Worm (Caenorhabditis elegans) whole organism, midembryonic: ENCODE results near the gene R05G6.5.

Experiments
- T22C8.4 ChIP-seq: fragments of 200-800 bp; sonication (Bioruptor generic); IDR thresholded peaks from 2 replicates; pipeline ENCODE4 v1.3.6; 2022; ENCODE audit warnings: missing genetic modification characterization, missing compliant biosample characterization
- cog-1 ChIP-seq: sonication (generic microtip); optimal IDR thresholded peaks from 2 replicates; lab custom pipeline; 2016; ENCODE audit warnings: missing genetic modification characterization, missing compliant biosample characterization
- flt-1 ChIP-seq: fragments of 200-800 bp; sonication (Bioruptor generic); IDR thresholded peaks from 2 replicates; pipeline ENCODE4 v1.3.6; 2022; ENCODE audit warnings: missing genetic modification characterization, missing compliant biosample characterization
- klf-2 ChIP-seq: fragments of 200-800 bp; sonication (Bioruptor generic); conservative IDR thresholded peaks from 2 replicates; pipeline ENCODE4 v1.3.6; 2022; ENCODE audit warnings: missing genetic modification reagents, missing genetic modification characterization, missing compliant biosample characterization
- ref-1 ChIP-seq: fragments of 200-800 bp; sonication (Bioruptor generic); conservative IDR thresholded peaks from 2 replicates; pipeline ENCODE4 v1.3.6; 2022; ENCODE audit warnings: missing genetic modification reagents, missing genetic modification characterization, missing compliant biosample characterization
- tab-1 ChIP-seq: fragments of 200-800 bp; sonication (Bioruptor generic); IDR thresholded peaks from 2 replicates; pipeline ENCODE4 v1.3.6; 2022; ENCODE audit warnings: missing genetic modification characterization, missing compliant biosample characterization
- ztf-23 ChIP-seq: fragments of 200-800 bp; sonication (Bioruptor generic); IDR thresholded peaks from 2 replicates; pipeline ENCODE4 v1.3.6; 2022; ENCODE audit warnings: missing genetic modification reagents, missing genetic modification characterization, missing compliant biosample characterization
- ztf-29 ChIP-seq: fragments of 200-800 bp; sonication (Bioruptor generic); IDR thresholded peaks from 2 replicates; pipeline ENCODE4 v1.3.6; 2022; ENCODE audit warnings: missing genetic modification reagents, missing genetic modification characterization, missing compliant biosample characterization

DNA sequence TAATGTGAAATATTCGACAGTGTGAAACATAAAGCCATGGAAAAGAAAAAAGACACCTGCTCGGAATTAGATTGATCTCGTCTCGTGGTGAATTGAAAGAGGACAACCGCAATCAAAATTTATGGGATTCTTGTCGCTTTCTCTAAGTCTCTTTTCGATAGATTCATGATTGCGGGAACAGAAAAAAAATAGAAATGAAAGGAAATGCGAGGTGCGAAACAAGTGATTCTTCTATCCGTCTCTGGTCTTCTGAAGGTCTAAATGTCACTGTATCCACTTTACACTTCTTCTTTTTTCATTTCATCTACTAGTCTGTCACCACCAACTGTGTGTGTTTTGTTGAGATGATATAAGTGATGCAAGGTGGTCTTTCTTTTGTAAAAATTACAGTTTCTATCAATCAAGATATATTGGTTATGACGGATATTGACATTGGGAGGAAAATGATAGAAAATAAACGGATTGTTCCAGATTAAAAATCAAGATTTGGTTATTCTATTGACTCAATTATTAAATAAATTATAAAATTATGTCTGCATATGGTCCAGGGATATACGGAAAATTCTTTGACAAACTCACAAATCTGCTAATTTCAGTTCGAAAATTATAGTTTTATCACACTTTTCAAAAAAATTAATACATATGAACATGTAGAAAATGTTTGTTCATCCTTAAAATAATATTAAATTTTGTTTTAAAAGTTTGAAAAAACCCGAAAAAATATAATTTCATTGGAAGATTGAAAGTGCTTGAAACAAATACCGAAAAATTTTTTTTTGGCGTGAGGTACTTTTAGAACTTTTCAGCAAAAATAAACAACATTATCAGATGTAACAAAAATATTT is 22.3 kb downstream of the R05G6.5 start:
- TF ChIP-seq flt-1 (GFP tag; lab: Robert Waterston, UW) = no peak
- no peak for TF ChIP-seq ztf-23 (GFP tag; lab: Robert Waterston, UW)
- no peak for TF ChIP-seq ztf-29 (GFP tag; lab: Robert Waterston, UW)
- TF ChIP-seq ref-1 (GFP tag; lab: Robert Waterston, UW) = no peak
- TF ChIP-seq klf-2 (GFP tag; lab: Robert Waterston, UW) = no peak
- TF ChIP-seq tab-1 = no peak
- TF ChIP-seq cog-1 (tag; lab: Kevin White, UChicago) = no peak
- no peak for TF ChIP-seq T22C8.4 (GFP tag; lab: Robert Waterston, UW)
